Fruit fly (Drosophila melanogaster) whole organism, embryonic: ENCODE data around the gene CG14881.

Experiments
- Adf1 ChIP-seq: fragments of 200-800 bp; sonication (Bioruptor generic); IDR thresholded peaks from 2 replicates; pipeline ENCODE4 v1.3.6; 2022; ENCODE audit warnings: missing biosample characterization, missing genetic modification characterization
- CG10431 ChIP-seq: fragments of 200-800 bp; sonication (Bioruptor generic); optimal IDR thresholded peaks from 3 replicates; lab custom pipeline; 2018; ENCODE audit warnings: missing biosample characterization, mild to moderate bottlenecking, missing genetic modification characterization
- CG10462 ChIP-seq: fragments of 200-800 bp; sonication (Bioruptor generic); optimal IDR thresholded peaks from 2 replicates; lab custom pipeline; 2016; ENCODE audit warnings: missing biosample characterization, missing genetic modification characterization
- CG10959 ChIP-seq: fragments of 200-800 bp; sonication (Bioruptor generic); IDR thresholded peaks from 2 replicates; pipeline ENCODE4 v1.3.6; 2022; ENCODE audit warnings: missing biosample characterization, missing genetic modification characterization
- CG11085 ChIP-seq: fragments of 200-800 bp; sonication (Bioruptor generic); IDR thresholded peaks from 2 replicates; pipeline ENCODE4 v1.3.6; 2022; ENCODE audit warnings: missing biosample characterization, missing genetic modification characterization
- CG16779 ChIP-seq: fragments of 200-800 bp; sonication (Bioruptor generic); IDR thresholded peaks from 2 replicates; pipeline ENCODE4 v1.3.6; 2022; ENCODE audit warnings: missing biosample characterization, missing genetic modification characterization
- CG17829 ChIP-seq: fragments of 200-800 bp; optimal IDR thresholded peaks from 2 replicates; lab custom pipeline; 2019; ENCODE audit warnings: missing biosample characterization, mild to moderate bottlenecking, missing genetic modification characterization, moderate library complexity
- CG18599 ChIP-seq: fragments of 200-800 bp; sonication (Bioruptor generic); optimal IDR thresholded peaks from 3 replicates; lab custom pipeline; 2017; ENCODE audit warnings: missing biosample characterization, missing genetic modification characterization, mild to moderate bottlenecking, moderate library complexity, missing genetic modification reagents
- CG3281 ChIP-seq: fragments of 200-800 bp; sonication (Bioruptor generic); optimal IDR thresholded peaks from 3 replicates; lab custom pipeline; 2017; ENCODE audit warnings: missing biosample characterization, mild to moderate bottlenecking, missing genetic modification characterization
- CG4328 ChIP-seq: fragments of 200-800 bp; sonication (Bioruptor generic); optimal IDR thresholded peaks from 3 replicates; lab custom pipeline; 2017; ENCODE audit warnings: missing biosample characterization, missing genetic modification reagents, missing genetic modification characterization
- CG4424 ChIP-seq: fragments of 200-800 bp; sonication (Bioruptor generic); optimal IDR thresholded peaks from 3 replicates; lab custom pipeline; 2016; ENCODE audit warnings: missing biosample characterization, missing genetic modification characterization
- CG6654 ChIP-seq: fragments of 200-800 bp; sonication (Bioruptor generic); optimal IDR thresholded peaks from 2 replicates; lab custom pipeline; 2017; ENCODE audit warnings: missing biosample characterization, mild to moderate bottlenecking, missing genetic modification characterization
- CG6854 ChIP-seq: fragments of 200-800 bp; sonication (Bioruptor generic); optimal IDR thresholded peaks from 3 replicates; lab custom pipeline; 2017; ENCODE audit warnings: missing biosample characterization, mild to moderate bottlenecking, missing genetic modification characterization
- CG9609 ChIP-seq: fragments of 200-800 bp; sonication (Bioruptor generic); optimal IDR thresholded peaks from 3 replicates; lab custom pipeline; 2016; ENCODE audit warnings: missing biosample characterization, missing genetic modification characterization
- CG9932 ChIP-seq: fragments of 200-800 bp; sonication (Bioruptor generic); IDR thresholded peaks from 2 replicates; pipeline ENCODE4 v1.3.6; 2022; ENCODE audit warnings: missing biosample characterization, missing genetic modification characterization
- CkIIα-i1 ChIP-seq: fragments of 200-800 bp; sonication (Bioruptor generic); IDR thresholded peaks from 2 replicates; pipeline ENCODE4 v1.3.6; 2022; ENCODE audit warnings: missing biosample characterization, missing genetic modification characterization
- D ChIP-seq, 2 experiments: fragments of 200-800 bp in 1 of 2; fragments of >200 bp in 1 of 2; sonication (Bioruptor generic) in 1 of 2; optimal IDR thresholded peaks; 2 replicates in 1 of 2; 3 replicates in 1 of 2; lab custom pipeline; 2017; ENCODE audit warnings: mild to moderate bottlenecking in 1 of 2, missing biosample characterization in 1 of 2, missing genetic modification characterization in 1 of 2, missing genetic modification reagents in 1 of 2
- Dip2 ChIP-seq: fragments of 200-800 bp; sonication (Bioruptor generic); IDR thresholded peaks from 2 replicates; pipeline ENCODE4 v1.3.6; 2022; ENCODE audit warnings: missing biosample characterization, missing genetic modification characterization
- Dp ChIP-seq: fragments of 200-800 bp; sonication (Bioruptor generic); optimal IDR thresholded peaks from 2 replicates; lab custom pipeline; 2018; ENCODE audit warnings: missing biosample characterization, mild to moderate bottlenecking, missing genetic modification characterization, moderate library complexity
- Gug ChIP-seq: fragments of 200-800 bp; sonication (Bioruptor generic); IDR thresholded peaks from 4 replicates; pipeline ENCODE4 v1.3.6; 2022; ENCODE audit warnings: missing biosample characterization, missing genetic modification characterization
- Hr78 ChIP-seq, 2 experiments: fragments of 200-800 bp in 1 of 2; fragments of >200 bp in 1 of 2; sonication (Bioruptor generic) in 1 of 2; optimal IDR thresholded peaks; 2 replicates each; lab custom pipeline; 2017 to 2019; ENCODE audit warnings: missing biosample characterization in 2 of 2, missing genetic modification characterization in 2 of 2, mild to moderate bottlenecking in 1 of 2, moderate library complexity in 1 of 2
- Mad ChIP-seq: fragments of 200-800 bp; sonication (Bioruptor generic); optimal IDR thresholded peaks from 2 replicates; lab custom pipeline; 2016; ENCODE audit warnings: missing biosample characterization, missing genetic modification characterization
- Max ChIP-seq: fragments of 200-800 bp; sonication (Bioruptor generic); optimal IDR thresholded peaks from 2 replicates; lab custom pipeline; 2016; ENCODE audit warnings: missing biosample characterization, mild to moderate bottlenecking, missing genetic modification characterization
- NC2α ChIP-seq: fragments of 200-800 bp; sonication (Bioruptor generic); optimal IDR thresholded peaks from 2 replicates; lab custom pipeline; 2016; ENCODE audit warnings: missing biosample characterization, missing genetic modification characterization
- Nf-YC ChIP-seq: fragments of 200-800 bp; optimal IDR thresholded peaks from 3 replicates; lab custom pipeline; 2019; ENCODE audit warnings: missing biosample characterization, mild to moderate bottlenecking, missing genetic modification characterization, moderate library complexity
- Scr ChIP-seq: fragments of 200-800 bp; sonication (Bioruptor generic); IDR thresholded peaks from 2 replicates; pipeline ENCODE4 v1.3.6; 2022; ENCODE audit warnings: missing biosample characterization, missing genetic modification characterization; ENCODE audit not compliant: partially characterized antibody
- Six4 ChIP-seq: fragments of 200-800 bp; sonication (Bioruptor generic); optimal IDR thresholded peaks from 2 replicates; lab custom pipeline; 2016; ENCODE audit warnings: missing biosample characterization, missing genetic modification characterization
- Trl ChIP-seq, 3 experiments: fragments of >200 bp in 2 of 3; fragments of 200-800 bp in 1 of 3; sonication (Bioruptor generic) in 1 of 3; optimal IDR thresholded peaks; 2 replicates in 1 of 3; 3 replicates in 2 of 3; lab custom pipeline; 2016 to 2017; ENCODE audit warnings: missing biosample characterization in 1 of 3, missing genetic modification characterization in 1 of 3
- al ChIP-seq: fragments of 200-800 bp; sonication (Bioruptor generic); IDR thresholded peaks from 2 replicates; pipeline ENCODE4 v1.3.6; 2022; ENCODE audit warnings: missing biosample characterization, missing genetic modification characterization
- bab2 ChIP-seq: fragments of 200-800 bp; sonication (Bioruptor generic); optimal IDR thresholded peaks from 2 replicates; lab custom pipeline; 2016; ENCODE audit warnings: missing biosample characterization, missing genetic modification characterization
- bbx ChIP-seq: fragments of 200-800 bp; sonication (Bioruptor generic); IDR thresholded peaks from 2 replicates; pipeline ENCODE4 v1.3.6; 2022; ENCODE audit warnings: missing biosample characterization, missing genetic modification characterization; ENCODE audit not compliant: partially characterized antibody
- btn ChIP-seq: fragments of 200-800 bp; sonication (Bioruptor generic); optimal IDR thresholded peaks from 2 replicates; lab custom pipeline; 2016; ENCODE audit warnings: missing biosample characterization, missing genetic modification characterization
- chif ChIP-seq, 2 experiments: fragments of 200-800 bp; sonication (Bioruptor generic); optimal IDR thresholded peaks; 3 replicates each; lab custom pipeline; 2016; ENCODE audit warnings: missing biosample characterization in 2 of 2, missing genetic modification characterization in 2 of 2
- chinmo ChIP-seq: fragments of 200-800 bp; sonication (Bioruptor generic); IDR thresholded peaks from 4 replicates; pipeline ENCODE4 v1.3.6; 2022; ENCODE audit warnings: missing biosample characterization, missing genetic modification characterization; ENCODE audit not compliant: partially characterized antibody
- chm ChIP-seq: fragments of 200-800 bp; sonication (Bioruptor generic); IDR thresholded peaks from 2 replicates; pipeline ENCODE4 v1.3.6; 2022; ENCODE audit warnings: missing biosample characterization, missing genetic modification characterization
- chn ChIP-seq: fragments of 200-800 bp; sonication (Bioruptor generic); optimal IDR thresholded peaks from 2 replicates; lab custom pipeline; 2016; ENCODE audit warnings: missing biosample characterization, missing genetic modification characterization
- crp ChIP-seq, 2 experiments: fragments of 200-800 bp; sonication (Bioruptor generic); optimal IDR thresholded peaks; 2 replicates in 1 of 2; 3 replicates in 1 of 2; lab custom pipeline; 2017; ENCODE audit warnings: missing biosample characterization in 2 of 2, missing genetic modification characterization in 2 of 2, mild to moderate bottlenecking in 1 of 2, moderate library complexity in 1 of 2
- dmrt99B ChIP-seq: fragments of 200-800 bp; sonication (Bioruptor generic); optimal IDR thresholded peaks from 2 replicates; lab custom pipeline; 2018; ENCODE audit warnings: missing biosample characterization, mild to moderate bottlenecking, missing genetic modification characterization, moderate library complexity
- en ChIP-seq: fragments of 200-800 bp; sonication (Bioruptor generic); optimal IDR thresholded peaks from 2 replicates; lab custom pipeline; 2016; ENCODE audit warnings: missing biosample characterization, missing genetic modification characterization
- fd102C ChIP-seq: fragments of 200-800 bp; sonication (Bioruptor generic); optimal IDR thresholded peaks from 2 replicates; lab custom pipeline; 2018; ENCODE audit warnings: missing biosample characterization, mild to moderate bottlenecking, missing genetic modification characterization, moderate library complexity
- kay ChIP-seq: fragments of 200-800 bp; sonication (Bioruptor generic); optimal IDR thresholded peaks from 2 replicates; lab custom pipeline; 2016; ENCODE audit warnings: missing biosample characterization, missing genetic modification characterization
- mld ChIP-seq: fragments of 200-800 bp; sonication (Bioruptor generic); IDR thresholded peaks from 3 replicates; pipeline ENCODE4 v1.3.6; 2022; ENCODE audit warnings: missing biosample characterization, missing genetic modification characterization; ENCODE audit not compliant: partially characterized antibody
- pros ChIP-seq: fragments of 200-800 bp; sonication (Bioruptor generic); optimal IDR thresholded peaks from 3 replicates; lab custom pipeline; 2019; ENCODE audit warnings: missing biosample characterization, mild to moderate bottlenecking, missing genetic modification characterization, moderate library complexity
- schlank ChIP-seq: fragments of 200-800 bp; sonication (Bioruptor generic); optimal IDR thresholded peaks from 2 replicates; lab custom pipeline; 2018; ENCODE audit warnings: missing biosample characterization, mild to moderate bottlenecking, missing genetic modification characterization
- slp2 ChIP-seq: fragments of 200-800 bp; sonication (Bioruptor generic); optimal IDR thresholded peaks from 2 replicates; lab custom pipeline; 2016; ENCODE audit warnings: missing biosample characterization, missing genetic modification characterization
- tin ChIP-seq: fragments of 200-800 bp; sonication (Bioruptor generic); optimal IDR thresholded peaks from 3 replicates; lab custom pipeline; 2016; ENCODE audit warnings: missing biosample characterization, missing genetic modification characterization
- tll ChIP-seq, 2 experiments: fragments of 200-800 bp in 1 of 2; fragments of >200 bp in 1 of 2; sonication (Bioruptor generic) in 1 of 2; optimal IDR thresholded peaks; 2 replicates each; lab custom pipeline; 2017 to 2019; ENCODE audit warnings: missing biosample characterization in 2 of 2, missing genetic modification characterization in 2 of 2, mild to moderate bottlenecking in 1 of 2, moderate library complexity in 1 of 2

Gene CG14881

dm6 chr3R:16448378-16449134, 13.9 kb downstream of the CG14881 start (continued):
- no peak for TF ChIP-seq CG17829 (tag; lab: Kevin White, UChicago)
- TF ChIP-seq Gug (GFP tag; lab: Robert Waterston, UW) = peak; percentile 77
- no peak for TF ChIP-seq Scr
- no peak for TF ChIP-seq CG4328 (GFP tag; lab: Kevin White, UChicago)
- no peak for TF ChIP-seq fd102C (GFP tag; lab: Kevin White, UChicago)
- no peak for TF ChIP-seq Trl (optimal IDR thresholded peaks at IDR 0.05; lab: Kevin White, UChicago)
- TF ChIP-seq Trl (GFP tag; optimal IDR thresholded peaks at IDR 0.05; lab: Kevin White, UChicago) = peak; percentile 34
- TF ChIP-seq CG10431 (GFP tag; lab: Kevin White, UChicago) = no peak
- peak; percentile 4 for TF ChIP-seq tin
- no peak for TF ChIP-seq NC2α (GFP tag; lab: Kevin White, UChicago)
- peak; percentile 66 for TF ChIP-seq CG6654 (GFP tag; lab: Kevin White, UChicago)
- no peak for TF ChIP-seq kay (GFP tag; lab: Kevin White, UChicago)
- TF ChIP-seq chif (GFP tag; optimal IDR thresholded peaks at IDR 0.05; lab: Kevin White, UChicago) = peak; percentile 65 to 81
- TF ChIP-seq chm (GFP tag; lab: Robert Waterston, UW) = peak; percentile 85
- TF ChIP-seq Mad (GFP tag; lab: Kevin White, UChicago) = peak; percentile 68
- no peak for TF ChIP-seq btn (GFP tag; lab: Kevin White, UChicago)
- TF ChIP-seq Six4 (GFP tag; lab: Kevin White, UChicago) = peak; percentile 28
- TF ChIP-seq pros = no peak
- TF ChIP-seq crp (GFP tag; optimal IDR thresholded peaks at IDR 0.05; lab: Kevin White, UChicago) = peak in 1 of 2 experiments; percentile 11
- no peak for TF ChIP-seq Adf1
- TF ChIP-seq mld (GFP tag; lab: Robert Waterston, UW) = no peak
- peak; percentile 48 for TF ChIP-seq CG18599 (GFP tag; lab: Kevin White, UChicago)
- TF ChIP-seq CG10462 (GFP tag; lab: Kevin White, UChicago) = no peak
- peak; percentile 54; the same call in 1 of the 2 replicates for TF ChIP-seq al (GFP tag; lab: Robert Waterston, UW)
- no peak for TF ChIP-seq CG6854 (GFP tag; lab: Kevin White, UChicago)
- peak; percentile 82 for TF ChIP-seq CG9609
- TF ChIP-seq CG9932 = peak; percentile 29; the same call in 1 of the 2 replicates
- TF ChIP-seq CG11085 (GFP tag; lab: Robert Waterston, UW) = peak; percentile 65
- peak; percentile 63 for TF ChIP-seq en
- TF ChIP-seq CkIIα-i1 (GFP tag; lab: Robert Waterston, UW) = no peak
- TF ChIP-seq dmrt99B (tag; lab: Kevin White, UChicago) = peak; percentile 59
- peak; percentile 13 for TF ChIP-seq chn (GFP tag; lab: Kevin White, UChicago)
- peak; percentile 59 for TF ChIP-seq schlank (tag; lab: Kevin White, UChicago)
- TF ChIP-seq Hr78 (GFP tag; optimal IDR thresholded peaks at IDR 0.05; lab: Kevin White, UChicago) = peak in 1 of 2 experiments; percentile 60
- TF ChIP-seq CG3281 = peak; percentile 60
- TF ChIP-seq slp2 (GFP tag; lab: Kevin White, UChicago) = peak; percentile 37
- peak; percentile 35 for TF ChIP-seq bab2
- TF ChIP-seq tll (GFP tag; optimal IDR thresholded peaks at IDR 0.05; lab: Kevin White, UChicago) = no peak
- TF ChIP-seq bbx (GFP tag; lab: Robert Waterston, UW) = no peak
- TF ChIP-seq Max = no peak
- TF ChIP-seq Nf-YC = no peak
- no peak for TF ChIP-seq Dp
- no peak for TF ChIP-seq Dip2 (GFP tag; lab: Robert Waterston, UW)
- TF ChIP-seq CG16779 = 0 out of 2 replicates have a peak, but pooled peaks have one; percentile 20
- TF ChIP-seq chinmo (GFP tag; lab: Robert Waterston, UW) = 0 out of 4 replicates have a peak, but pooled peaks have one; percentile 41
- no peak for TF ChIP-seq D (optimal IDR thresholded peaks at IDR 0.05; lab: Kevin White, UChicago)
- no peak for TF ChIP-seq D (GFP tag; optimal IDR thresholded peaks at IDR 0.05; lab: Kevin White, UChicago)
- no peak for TF ChIP-seq CG4424 (GFP tag; lab: Kevin White, UChicago)
- TF ChIP-seq CG10959 (GFP tag; lab: Robert Waterston, UW) = peak; percentile 74
